Worm (Caenorhabditis elegans) whole organism, midembryonic: ENCODE measurements around the gene C54F6.12.

ENCODE experiments used
- flt-1 ChIP-seq: fragments of 200-800 bp; sonication (Bioruptor generic); IDR thresholded peaks from 2 replicates; pipeline ENCODE4 v1.3.6; 2022; ENCODE audit warnings: missing genetic modification characterization, missing compliant biosample characterization
- tab-1 ChIP-seq: fragments of 200-800 bp; sonication (Bioruptor generic); IDR thresholded peaks from 2 replicates; pipeline ENCODE4 v1.3.6; 2022; ENCODE audit warnings: missing genetic modification characterization, missing compliant biosample characterization

ce11 chrV:7487518-7487917 lies 50.4 kb downstream of the C54F6.12 start, which contains the start of gene srbc-7:
- no peak for TF ChIP-seq flt-1 (GFP tag; lab: Robert Waterston, UW)
- no peak for TF ChIP-seq tab-1 (GFP tag; lab: Robert Waterston, UW)
